Worm (Caenorhabditis elegans) whole organism, late embryonic: ENCODE measurements around the gene zhit-1.

Experiments
- C08G9.2 ChIP-seq: sonication (generic microtip); optimal IDR thresholded peaks from 2 replicates; lab custom pipeline; 2016; ENCODE audit warnings: mild to moderate bottlenecking, missing genetic modification characterization, moderate library complexity, missing compliant biosample characterization
- C38D4.7 ChIP-seq: fragments of 200-800 bp; sonication (Bioruptor generic); optimal IDR thresholded peaks from 2 replicates; lab custom pipeline; 2018; ENCODE audit warnings: mild to moderate bottlenecking, missing genetic modification characterization, moderate library complexity, missing compliant biosample characterization
- F13H6.1 ChIP-seq: sonication (generic microtip); optimal IDR thresholded peaks from 2 replicates; lab custom pipeline; 2016; ENCODE audit warnings: missing genetic modification characterization, missing compliant biosample characterization
- K02D7.2 ChIP-seq: sonication (generic microtip); optimal IDR thresholded peaks from 2 replicates; lab custom pipeline; 2017; ENCODE audit warnings: mild to moderate bottlenecking, missing genetic modification characterization, missing compliant biosample characterization
- K09A11.1 ChIP-seq: sonication (generic microtip); optimal IDR thresholded peaks from 2 replicates; lab custom pipeline; 2017; ENCODE audit warnings: antibody characterized with exemption, mild to moderate bottlenecking, missing genetic modification characterization, missing compliant biosample characterization; ENCODE audit not compliant: insufficient read depth
- T23F11.4 ChIP-seq: fragments of 200-800 bp; sonication (Bioruptor generic); optimal IDR thresholded peaks from 2 replicates; lab custom pipeline; 2018; ENCODE audit warnings: mild to moderate bottlenecking, missing genetic modification characterization, missing compliant biosample characterization
- ahr-1 ChIP-seq: sonication (generic microtip); optimal IDR thresholded peaks from 2 replicates; lab custom pipeline; 2016; ENCODE audit warnings: missing genetic modification characterization, missing compliant biosample characterization
- ama-1 ChIP-seq: fragments of 150-350 bp; optimal IDR thresholded peaks from 2 replicates; lab custom pipeline; 2014
- ceh-14 ChIP-seq: sonication (generic microtip); optimal IDR thresholded peaks from 2 replicates; lab custom pipeline; 2016; ENCODE audit warnings: missing genotype, missing genetic modification characterization, missing compliant biosample characterization
- ceh-18 ChIP-seq: sonication (generic microtip); optimal IDR thresholded peaks from 2 replicates; lab custom pipeline; 2016; ENCODE audit warnings: missing genetic modification characterization, missing compliant biosample characterization
- ceh-19 ChIP-seq: fragments of 200-800 bp; sonication (Bioruptor generic); optimal IDR thresholded peaks from 2 replicates; lab custom pipeline; 2018; ENCODE audit warnings: mild to moderate bottlenecking, missing genetic modification characterization, missing compliant biosample characterization
- ceh-31 ChIP-seq: sonication (generic microtip); optimal IDR thresholded peaks from 2 replicates; lab custom pipeline; 2016; ENCODE audit warnings: missing genetic modification characterization, missing compliant biosample characterization
- ceh-45 ChIP-seq: fragments of 200-800 bp; sonication (Bioruptor generic); IDR thresholded peaks from 2 replicates; pipeline ENCODE4 v1.3.6; 2022; ENCODE audit warnings: missing genetic modification reagents, missing genetic modification characterization, missing compliant biosample characterization
- ceh-48 ChIP-seq: sonication (generic microtip); optimal IDR thresholded peaks from 2 replicates; lab custom pipeline; 2016; ENCODE audit warnings: missing genetic modification characterization, inconsistent platforms, missing compliant biosample characterization
- ceh-9 ChIP-seq: sonication (generic microtip); optimal IDR thresholded peaks from 2 replicates; lab custom pipeline; 2016; ENCODE audit warnings: mild to moderate bottlenecking, missing genetic modification characterization, inconsistent platforms, missing compliant biosample characterization
- dve-1 ChIP-seq: sonication (generic microtip); optimal IDR thresholded peaks from 2 replicates; lab custom pipeline; 2017; ENCODE audit warnings: antibody characterized with exemption, mild to moderate bottlenecking, missing genetic modification characterization, missing compliant biosample characterization
- elt-2 ChIP-seq: sonication (generic microtip); optimal IDR thresholded peaks from 2 replicates; lab custom pipeline; 2016; ENCODE audit warnings: missing genetic modification reagents, missing genetic modification characterization, missing compliant biosample characterization
- elt-4 ChIP-seq: sonication (generic microtip); optimal IDR thresholded peaks from 2 replicates; lab custom pipeline; 2016; ENCODE audit warnings: missing genetic modification characterization, missing compliant biosample characterization
- ets-4 ChIP-seq: sonication (generic microtip); optimal IDR thresholded peaks from 2 replicates; lab custom pipeline; 2016; ENCODE audit warnings: missing genetic modification characterization, missing compliant biosample characterization
- eyg-1 ChIP-seq: sonication (generic microtip); optimal IDR thresholded peaks from 2 replicates; lab custom pipeline; 2016; ENCODE audit warnings: missing genotype, missing genetic modification characterization, missing compliant biosample characterization
- fkh-10 ChIP-seq: fragments of 150-350 bp; optimal IDR thresholded peaks from 2 replicates; lab custom pipeline; 2014; ENCODE audit warnings: missing biosample characterization, missing genetic modification reagents, missing genetic modification characterization
- gmeb-2 ChIP-seq: sonication (generic microtip); optimal IDR thresholded peaks from 2 replicates; lab custom pipeline; 2016; ENCODE audit warnings: missing genetic modification characterization, inconsistent platforms, missing compliant biosample characterization
- hlh-13 ChIP-seq: fragments of 200-800 bp; sonication (Bioruptor generic); optimal IDR thresholded peaks from 2 replicates; lab custom pipeline; 2018; ENCODE audit warnings: mild to moderate bottlenecking, missing genetic modification characterization, missing compliant biosample characterization
- hlh-30 ChIP-seq: sonication (generic microtip); optimal IDR thresholded peaks from 2 replicates; lab custom pipeline; 2017; ENCODE audit warnings: antibody characterized with exemption, missing genetic modification characterization, missing compliant biosample characterization; ENCODE audit not compliant: insufficient read depth
- hlh-6 ChIP-seq: sonication (generic microtip); optimal IDR thresholded peaks from 2 replicates; lab custom pipeline; 2016; ENCODE audit warnings: missing genotype, missing genetic modification characterization, missing compliant biosample characterization
- hlh-8 ChIP-seq: sonication (generic microtip); optimal IDR thresholded peaks from 2 replicates; lab custom pipeline; 2016; ENCODE audit warnings: missing genotype, missing genetic modification characterization, missing compliant biosample characterization
- lim-6 ChIP-seq: sonication (generic microtip); optimal IDR thresholded peaks from 2 replicates; lab custom pipeline; 2016; ENCODE audit warnings: missing genetic modification characterization, missing compliant biosample characterization
- madf-2 ChIP-seq: sonication (generic microtip); optimal IDR thresholded peaks from 2 replicates; lab custom pipeline; 2017; ENCODE audit warnings: missing genetic modification characterization, missing compliant biosample characterization
- mec-3 ChIP-seq: sonication (generic microtip); optimal IDR thresholded peaks from 2 replicates; lab custom pipeline; 2016; ENCODE audit warnings: borderline replicate concordance, missing genetic modification characterization, missing compliant biosample characterization
- pag-3 ChIP-seq: sonication (generic microtip); optimal IDR thresholded peaks from 2 replicates; lab custom pipeline; 2016; ENCODE audit warnings: missing compliant biosample characterization, missing genetic modification characterization, borderline replicate concordance
- pqm-1 ChIP-seq: sonication (generic microtip); optimal IDR thresholded peaks from 2 replicates; lab custom pipeline; 2016; ENCODE audit warnings: missing genetic modification characterization, missing compliant biosample characterization
- ref-2 ChIP-seq: sonication (generic microtip); optimal IDR thresholded peaks from 2 replicates; lab custom pipeline; 2016; ENCODE audit warnings: missing genetic modification characterization, missing compliant biosample characterization
- sox-2 ChIP-seq: fragments of 200-800 bp; sonication (Bioruptor generic); IDR thresholded peaks from 2 replicates; pipeline ENCODE4 v1.3.6; 2022; ENCODE audit warnings: missing genetic modification reagents, missing genetic modification characterization, missing compliant biosample characterization
- sox-4 ChIP-seq: sonication (generic microtip); optimal IDR thresholded peaks from 2 replicates; lab custom pipeline; 2017; ENCODE audit warnings: mild to moderate bottlenecking, missing genetic modification characterization, inconsistent platforms, missing compliant biosample characterization
- tbx-2 ChIP-seq: sonication (generic microtip); optimal IDR thresholded peaks from 2 replicates; lab custom pipeline; 2016; ENCODE audit warnings: missing genetic modification characterization, missing compliant biosample characterization
- ttx-3 ChIP-seq: sonication (generic microtip); optimal IDR thresholded peaks from 2 replicates; lab custom pipeline; 2016; ENCODE audit warnings: missing genetic modification reagents, missing genetic modification characterization, missing compliant biosample characterization
- unc-42 ChIP-seq: sonication (generic microtip); optimal IDR thresholded peaks from 2 replicates; lab custom pipeline; 2016; ENCODE audit warnings: missing genotype, missing genetic modification characterization, missing compliant biosample characterization
- unc-55 ChIP-seq: sonication (generic microtip); optimal IDR thresholded peaks from 2 replicates; lab custom pipeline; 2017; ENCODE audit warnings: missing biosample characterization, missing genetic modification reagents, missing genetic modification characterization
- unc-86 ChIP-seq: sonication (generic microtip); optimal IDR thresholded peaks from 2 replicates; lab custom pipeline; 2016; ENCODE audit warnings: missing genetic modification characterization, missing compliant biosample characterization
- zip-5 ChIP-seq: sonication (generic microtip); optimal IDR thresholded peaks from 2 replicates; lab custom pipeline; 2016; ENCODE audit warnings: missing genetic modification characterization, missing compliant biosample characterization
- ztf-16 ChIP-seq: sonication (generic microtip); optimal IDR thresholded peaks from 2 replicates; lab custom pipeline; 2017; ENCODE audit warnings: missing genetic modification characterization, missing compliant biosample characterization

zhit-1 gene

DNA sequence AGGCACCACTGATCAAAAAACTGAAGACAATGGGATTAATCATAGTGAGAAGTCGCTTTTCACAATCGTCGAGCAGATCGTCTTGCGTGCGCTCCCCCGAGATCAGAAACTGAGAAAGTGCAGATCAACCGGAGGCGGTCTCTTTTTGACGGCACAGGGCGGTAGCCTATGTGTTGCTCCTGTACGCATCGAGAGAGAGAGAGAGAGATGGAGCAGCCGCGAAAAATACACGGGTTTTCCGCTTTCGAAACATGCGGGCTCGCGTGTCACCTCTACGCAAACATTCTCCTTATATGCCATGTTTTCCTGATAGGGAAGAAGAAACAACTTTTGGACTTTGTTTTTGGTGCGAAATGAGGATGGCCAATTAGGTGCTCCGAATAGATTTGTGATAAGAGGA lies 16.8 kb upstream of the zhit-1 start, which contains the start of gene lrpc-1:
Gene lrpc-1, minus strand, starts transcription at position 101 of the 400 bp plus-strand sequence.
- TF ChIP-seq ceh-31 (tag; lab: Kevin White, UChicago) (no peak), ceh-14 (tag; lab: Kevin White, UChicago) (no peak), ahr-1 (no peak), elt-4 (tag; lab: Kevin White, UChicago) (no peak), mec-3 (tag; lab: Kevin White, UChicago) (no peak)

DNA sequence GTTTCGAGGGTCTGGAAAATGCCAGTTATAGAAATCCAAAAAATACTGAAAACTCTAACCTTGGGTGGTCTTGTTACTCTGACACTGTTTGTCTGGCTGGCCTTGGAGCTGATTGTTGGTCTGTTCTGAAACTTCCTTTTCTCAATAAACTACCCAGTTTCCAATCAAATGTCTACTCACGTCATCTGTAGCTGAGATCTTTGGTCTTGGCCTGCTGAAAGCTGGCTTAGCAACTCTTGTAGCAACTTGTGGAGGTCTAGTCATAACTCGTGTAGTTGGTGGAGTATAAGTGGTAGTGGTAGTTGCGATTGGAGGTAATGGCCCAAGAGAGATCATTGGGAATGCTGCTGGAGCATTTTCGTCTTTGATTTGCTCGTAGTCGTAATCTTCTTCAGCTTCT lies 13.8 kb upstream of the zhit-1 start:
- TF ChIP-seq unc-86 (tag; lab: Kevin White, UChicago) (no peak), ref-2 (tag; lab: Kevin White, UChicago) (no peak), F13H6.1 (tag; lab: Kevin White, UChicago) (no peak)

DNA sequence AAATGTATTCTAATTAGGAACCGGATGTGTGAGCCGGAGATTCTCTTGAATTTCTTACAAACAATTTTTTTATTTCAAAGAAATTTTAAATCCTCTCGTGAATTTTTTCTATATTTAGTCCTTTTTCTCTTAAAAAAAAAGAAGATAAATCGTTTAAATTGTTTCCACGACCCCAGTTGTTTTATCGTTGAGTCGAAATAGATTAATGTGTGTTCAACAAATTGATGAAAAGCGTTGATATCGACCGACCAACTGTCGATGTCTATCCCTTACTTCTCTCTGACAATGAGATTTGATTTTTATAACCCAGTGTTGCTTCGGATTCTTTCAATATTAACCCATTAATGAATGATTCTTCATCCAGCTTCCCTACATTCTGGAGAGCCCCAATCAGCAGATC lies 9.9 kb upstream of the zhit-1 start, which contains the start of gene CD4.1:
Gene CD4.1, plus strand, starts transcription at position 301 of the 400 bp plus-strand sequence.
- TF ChIP-seq dve-1 (tag; lab: Kevin White, UChicago): no peak
- TF ChIP-seq sox-2 (GFP tag; lab: Robert Waterston, UW): no peak
- TF ChIP-seq pag-3 (tag; lab: Kevin White, UChicago): no peak
- no peak for TF ChIP-seq fkh-10 (GFP tag; lab: Kevin White, UChicago)
- TF ChIP-seq ceh-18 (tag; lab: Kevin White, UChicago): no peak
- TF ChIP-seq ztf-16 (tag; lab: Kevin White, UChicago): no peak
- no peak for TF ChIP-seq hlh-8 (tag; lab: Kevin White, UChicago)
- no peak for TF ChIP-seq mec-3 (tag; lab: Kevin White, UChicago)
- no peak for TF ChIP-seq hlh-6 (tag; lab: Kevin White, UChicago)

DNA sequence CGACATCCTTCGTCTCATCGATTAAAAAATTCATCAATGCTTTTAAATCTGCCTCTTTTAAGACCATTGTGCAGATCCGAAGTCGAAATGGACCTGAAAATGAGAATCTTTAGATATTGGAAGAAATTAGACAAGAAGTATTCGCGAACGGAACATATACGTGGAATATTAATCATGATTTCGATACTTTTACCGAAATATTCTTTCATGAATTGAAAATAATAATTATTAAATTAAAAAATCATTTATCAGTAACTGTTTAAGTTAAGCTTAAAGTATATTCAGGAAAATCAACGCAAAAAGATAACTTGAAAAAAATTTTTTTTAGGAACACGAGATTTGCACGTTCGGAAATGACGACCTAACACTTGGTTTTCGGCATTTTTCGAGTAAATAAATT lies 4.9 kb upstream of the zhit-1 start, which contains the start of gene CD4.8:
Gene CD4.8, minus strand, starts transcription at position 101 of the 400 bp plus-strand sequence.
- TF ChIP-seq hlh-30 (tag; lab: Kevin White, UChicago): no peak
- TF ChIP-seq ceh-19 (GFP tag; lab: Kevin White, UChicago): no peak
- TF ChIP-seq ceh-48 (tag; lab: Kevin White, UChicago): no peak
- TF ChIP-seq madf-2 (tag; lab: Kevin White, UChicago): no peak
- TF ChIP-seq ama-1 (lab: Kevin White, UChicago): no peak
- TF ChIP-seq C08G9.2 (tag; lab: Kevin White, UChicago): no peak
- TF ChIP-seq ttx-3: no peak
- TF ChIP-seq unc-86 (tag; lab: Kevin White, UChicago): no peak
- no peak for TF ChIP-seq hlh-13
- no peak for TF ChIP-seq zip-5 (tag; lab: Kevin White, UChicago)
- TF ChIP-seq pqm-1 (tag; lab: Kevin White, UChicago): no peak
- TF ChIP-seq tbx-2 (tag; lab: Kevin White, UChicago): no peak
- TF ChIP-seq mec-3 (tag; lab: Kevin White, UChicago): no peak
- TF ChIP-seq C38D4.7 (GFP tag; lab: Kevin White, UChicago): no peak
- TF ChIP-seq sox-4 (tag; lab: Kevin White, UChicago): no peak
- no peak for TF ChIP-seq F13H6.1 (tag; lab: Kevin White, UChicago)
- no peak for TF ChIP-seq unc-55 (GFP tag; lab: Kevin White, UChicago)
- TF ChIP-seq ceh-14 (tag; lab: Kevin White, UChicago): no peak
- TF ChIP-seq ets-4: no peak

DNA sequence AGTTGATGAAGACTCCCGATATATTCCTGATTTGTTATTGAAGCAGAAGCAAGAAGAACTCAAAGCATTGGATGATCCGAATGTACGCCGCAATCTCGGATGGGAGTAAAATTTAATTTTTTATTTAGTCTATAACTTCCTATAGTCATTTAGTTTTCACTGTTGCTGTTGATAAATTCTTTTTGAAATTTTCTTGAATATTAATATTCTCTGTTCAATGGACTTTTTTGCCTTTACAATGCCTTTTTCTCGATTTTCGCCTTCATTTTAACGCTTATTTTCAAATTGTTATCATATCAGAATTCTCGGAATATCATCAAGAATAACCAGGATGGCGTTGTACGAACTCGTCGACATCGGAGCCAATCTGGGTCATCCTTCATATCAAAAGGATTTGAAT lies 2.0 kb downstream of the zhit-1 start, which contains the start of gene crn-2:
Gene crn-2, plus strand, starts transcription at position 301 of the 400 bp plus-strand sequence.
- no peak for TF ChIP-seq K02D7.2 (tag; lab: Kevin White, UChicago)
- TF ChIP-seq, all 69 proteins: peak for 0

DNA sequence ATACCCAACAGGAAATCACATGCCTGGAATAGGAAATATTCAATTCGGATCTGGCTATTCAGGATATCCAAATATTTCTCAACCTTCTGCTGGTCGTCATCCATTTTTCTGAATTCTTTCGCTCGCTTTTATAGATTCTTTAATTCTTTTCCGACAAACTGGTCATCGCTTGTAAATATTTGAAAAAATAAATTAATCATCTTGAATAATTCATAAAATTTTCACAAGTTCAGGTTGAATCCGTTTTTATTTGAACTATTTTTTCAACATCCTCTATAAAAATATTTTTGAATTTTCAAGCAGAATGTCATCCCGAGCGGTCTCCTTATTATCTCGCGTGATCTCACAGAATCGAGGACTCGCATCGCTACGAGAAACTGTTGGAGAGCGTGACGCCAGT lies 2.9 kb downstream of the zhit-1 start, which contains the start of gene mrpl-48:
Gene mrpl-48, plus strand, starts transcription at position 301 of the 400 bp plus-strand sequence.
- TF ChIP-seq eyg-1 (tag; lab: Kevin White, UChicago) (no peak), ceh-9 (tag; lab: Kevin White, UChicago) (no peak), sox-4 (tag; lab: Kevin White, UChicago) (no peak), K02D7.2 (tag; lab: Kevin White, UChicago) (no peak), F13H6.1 (tag; lab: Kevin White, UChicago) (no peak), elt-2 (tag; lab: Kevin White, UChicago) (no peak), gmeb-2 (tag; lab: Kevin White, UChicago) (no peak), hlh-6 (tag; lab: Kevin White, UChicago) (no peak), unc-42 (no peak), fkh-10 (GFP tag; lab: Kevin White, UChicago) (no peak), ceh-45 (no peak), ahr-1 (no peak), lim-6 (no peak), K09A11.1 (no peak), ref-2 (tag; lab: Kevin White, UChicago) (no peak), T23F11.4 (GFP tag; lab: Kevin White, UChicago) (no peak), unc-86 (tag; lab: Kevin White, UChicago) (no peak)
